Worm (Caenorhabditis elegans) whole organism, L3 larva: ENCODE measurements around the gene T03G11.10.

Experiments used
- R02D3.7 ChIP-seq: fragments of 150-350 bp; optimal IDR thresholded peaks from 2 replicates; lab custom pipeline; 2014; ENCODE audit warnings: missing biosample characterization, missing genetic modification characterization
- ZK546.5 ChIP-seq: sonication (generic microtip); optimal IDR thresholded peaks from 2 replicates; lab custom pipeline; 2017; ENCODE audit warnings: missing biosample characterization, missing genetic modification characterization
- aly-2 ChIP-seq: fragments of 150-350 bp; optimal IDR thresholded peaks from 2 replicates; lab custom pipeline; 2014; ENCODE audit warnings: missing biosample characterization, missing genetic modification characterization
- ama-1 ChIP-seq: fragments of 150-350 bp; optimal IDR thresholded peaks from 2 replicates; lab custom pipeline; 2018
- ceh-16 ChIP-seq: sonication (generic microtip); optimal IDR thresholded peaks from 2 replicates; lab custom pipeline; 2017; ENCODE audit warnings: missing biosample characterization, missing genetic modification characterization
- ceh-28 ChIP-seq: fragments of 150-350 bp; optimal IDR thresholded peaks from 2 replicates; lab custom pipeline; 2014; ENCODE audit warnings: missing biosample characterization, missing genetic modification reagents, missing genetic modification characterization
- ceh-82 ChIP-seq: fragments of 150-350 bp; optimal IDR thresholded peaks from 2 replicates; lab custom pipeline; 2014; ENCODE audit warnings: missing biosample characterization, missing genetic modification characterization
- egl-27 ChIP-seq: sonication (generic microtip); optimal IDR thresholded peaks from 4 replicates; lab custom pipeline; 2017; ENCODE audit warnings: missing biosample characterization, missing genetic modification reagents, missing genetic modification characterization
- egl-5 ChIP-seq: fragments of 150-350 bp; optimal IDR thresholded peaks from 2 replicates; lab custom pipeline; 2017; ENCODE audit warnings: missing biosample characterization, missing genetic modification reagents, missing genetic modification characterization, inconsistent platforms
- elt-2 ChIP-seq: sonication (generic microtip); optimal IDR thresholded peaks from 2 replicates; lab custom pipeline; 2016; ENCODE audit warnings: missing genetic modification reagents, mild to moderate bottlenecking, missing genetic modification characterization, missing compliant biosample characterization
- fkh-10 ChIP-seq: sonication (generic microtip); optimal IDR thresholded peaks from 2 replicates; lab custom pipeline; 2017; ENCODE audit warnings: missing biosample characterization, missing genetic modification reagents, missing genetic modification characterization
- fkh-2 ChIP-seq: fragments of 150-350 bp; optimal IDR thresholded peaks from 2 replicates; lab custom pipeline; 2014; ENCODE audit warnings: missing biosample characterization, missing genetic modification reagents, missing genetic modification characterization
- fos-1 ChIP-seq: fragments of 150-350 bp; optimal IDR thresholded peaks from 2 replicates; lab custom pipeline; 2014; ENCODE audit warnings: missing biosample characterization, missing genetic modification characterization
- hmg-11 ChIP-seq: sonication (generic microtip); optimal IDR thresholded peaks from 2 replicates; lab custom pipeline; 2016; ENCODE audit warnings: missing genetic modification characterization, missing compliant biosample characterization
- jun-1 ChIP-seq: fragments of 150-350 bp; optimal IDR thresholded peaks from 2 replicates; lab custom pipeline; 2014; ENCODE audit warnings: missing biosample characterization, missing genetic modification reagents, missing genetic modification characterization
- lin-15B ChIP-seq: fragments of 150-350 bp; optimal IDR thresholded peaks from 2 replicates; lab custom pipeline; 2014; ENCODE audit warnings: missing biosample characterization, missing genetic modification characterization
- lin-39 ChIP-seq: fragments of 150-350 bp; optimal IDR thresholded peaks from 2 replicates; lab custom pipeline; 2018; ENCODE audit warnings: missing biosample characterization, missing genetic modification reagents, missing genetic modification characterization
- lsy-12 ChIP-seq: sonication (generic microtip); optimal IDR thresholded peaks from 2 replicates; lab custom pipeline; 2016; ENCODE audit warnings: mild to moderate bottlenecking, missing genetic modification characterization, missing compliant biosample characterization
- mdl-1 ChIP-seq: fragments of 150-350 bp; optimal IDR thresholded peaks from 2 replicates; lab custom pipeline; 2014; ENCODE audit warnings: missing biosample characterization, missing genetic modification characterization
- nfya-1 ChIP-seq: sonication (generic microtip); optimal IDR thresholded peaks from 2 replicates; lab custom pipeline; 2017; ENCODE audit warnings: missing genetic modification characterization, mild to moderate bottlenecking, missing compliant biosample characterization, antibody characterized with exemption, moderate library complexity; ENCODE audit not compliant: insufficient read depth
- nhr-11 ChIP-seq: fragments of 150-350 bp; optimal IDR thresholded peaks from 2 replicates; lab custom pipeline; 2014; ENCODE audit warnings: missing biosample characterization, missing genetic modification characterization
- nhr-12 ChIP-seq: fragments of 150-350 bp; optimal IDR thresholded peaks from 2 replicates; lab custom pipeline; 2014; ENCODE audit warnings: missing biosample characterization, missing genetic modification characterization
- nhr-23 ChIP-seq: fragments of 150-350 bp; optimal IDR thresholded peaks from 2 replicates; lab custom pipeline; 2014; ENCODE audit warnings: missing biosample characterization, missing genetic modification reagents, missing genetic modification characterization
- nhr-237 ChIP-seq: fragments of 150-350 bp; optimal IDR thresholded peaks from 2 replicates; lab custom pipeline; 2014; ENCODE audit warnings: missing biosample characterization, missing genetic modification characterization
- nhr-25 ChIP-seq: sonication (generic microtip); optimal IDR thresholded peaks from 2 replicates; lab custom pipeline; 2017; ENCODE audit warnings: missing biosample characterization, missing genetic modification characterization
- nhr-28 ChIP-seq: fragments of 150-350 bp; optimal IDR thresholded peaks from 2 replicates; lab custom pipeline; 2014; ENCODE audit warnings: missing biosample characterization, missing genetic modification characterization
- nhr-43 ChIP-seq: sonication (generic microtip); optimal IDR thresholded peaks from 2 replicates; lab custom pipeline; 2016; ENCODE audit warnings: mild to moderate bottlenecking, missing genetic modification characterization, missing compliant biosample characterization; ENCODE audit not compliant: poor library complexity, severe bottlenecking
- nhr-67 ChIP-seq: fragments of 150-350 bp; optimal IDR thresholded peaks from 2 replicates; lab custom pipeline; 2014; ENCODE audit warnings: missing biosample characterization, missing genetic modification characterization
- nhr-77 ChIP-seq: fragments of 150-350 bp; optimal IDR thresholded peaks from 2 replicates; lab custom pipeline; 2014; ENCODE audit warnings: missing biosample characterization, missing genetic modification characterization
- pha-4 ChIP-seq: fragments of 150-350 bp; optimal IDR thresholded peaks from 2 replicates; lab custom pipeline; 2014; ENCODE audit warnings: missing biosample characterization, missing genetic modification reagents, missing genetic modification characterization
- pqm-1 ChIP-seq: fragments of 150-350 bp; optimal IDR thresholded peaks from 2 replicates; lab custom pipeline; 2017; ENCODE audit warnings: missing biosample characterization, missing genetic modification characterization, inconsistent platforms
- sea-2 ChIP-seq: fragments of 150-350 bp; sonication (generic microtip); optimal IDR thresholded peaks from 4 replicates; lab custom pipeline; 2014; ENCODE audit warnings: missing biosample characterization, missing genetic modification reagents, missing genetic modification characterization
- snpc-4 ChIP-seq: fragments of 150-350 bp; optimal IDR thresholded peaks from 2 replicates; lab custom pipeline; 2014; ENCODE audit warnings: missing biosample characterization, missing genetic modification characterization
- tbx-2 ChIP-seq: sonication (generic microtip); optimal IDR thresholded peaks from 2 replicates; lab custom pipeline; 2016; ENCODE audit warnings: mild to moderate bottlenecking, missing genetic modification characterization, missing compliant biosample characterization
- unc-39 ChIP-seq: sonication (generic microtip); optimal IDR thresholded peaks from 4 replicates; lab custom pipeline; 2017; ENCODE audit warnings: missing biosample characterization, missing genetic modification characterization
- zag-1 ChIP-seq: fragments of 150-350 bp; optimal IDR thresholded peaks from 2 replicates; lab custom pipeline; 2014; ENCODE audit warnings: missing biosample characterization, missing genetic modification characterization
- ztf-11 ChIP-seq: fragments of 150-350 bp; optimal IDR thresholded peaks from 2 replicates; lab custom pipeline; 2014; ENCODE audit warnings: missing biosample characterization, missing genetic modification characterization
- ztf-4 ChIP-seq: fragments of 150-350 bp; optimal IDR thresholded peaks from 2 replicates; lab custom pipeline; 2014; ENCODE audit warnings: missing biosample characterization, missing genetic modification characterization

T03G11.10 gene

ce11 chrX:5213565-5213964 lies 42.6 kb upstream of the T03G11.10 start (continued):
- TF ChIP-seq fkh-10 (GFP tag; lab: Kevin White, UChicago), result no peak
- no peak for TF ChIP-seq R02D3.7 (tag; lab: Kevin White, UChicago)
- TF ChIP-seq nhr-28 (tag; lab: Kevin White, UChicago), result no peak
- no peak for TF ChIP-seq ceh-82 (tag; lab: Kevin White, UChicago)
- TF ChIP-seq unc-39 (tag; lab: Kevin White, UChicago), result no peak
- no peak for TF ChIP-seq egl-5
- TF ChIP-seq nhr-237, result no peak
- no peak for TF ChIP-seq nhr-77 (tag; lab: Kevin White, UChicago)
- TF ChIP-seq snpc-4 (tag; lab: Kevin White, UChicago), result no peak
- TF ChIP-seq ztf-11 (tag; lab: Kevin White, UChicago), result no peak
- TF ChIP-seq, all 47 proteins: peak for 7

DNA sequence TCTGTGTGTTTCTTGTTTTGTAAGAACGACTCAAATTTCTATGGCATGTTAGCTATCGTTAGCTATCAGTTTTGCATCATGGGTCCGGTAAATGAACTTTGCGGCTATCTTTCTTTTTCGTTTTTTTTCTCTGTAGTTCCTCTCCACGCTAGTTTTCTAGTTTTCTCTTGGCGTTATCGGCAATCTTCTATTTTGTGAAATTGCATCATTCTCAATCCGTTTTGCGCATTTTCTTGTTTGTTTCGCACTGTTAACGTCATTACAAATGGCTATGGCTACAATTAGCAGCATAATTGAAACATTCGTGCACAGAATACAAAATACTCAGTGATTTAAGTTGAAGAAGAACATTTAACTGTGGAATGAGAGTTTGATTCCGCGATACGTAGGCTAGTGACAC lies 42.0 kb upstream of the T03G11.10 start:
- TF ChIP-seq lsy-12 (tag; lab: Kevin White, UChicago) (no peak), fkh-2 (tag; lab: Kevin White, UChicago) (no peak), ceh-28 (no peak), fos-1 (no peak), nhr-237 (no peak), ztf-11 (tag; lab: Kevin White, UChicago) (no peak), nhr-28 (tag; lab: Kevin White, UChicago) (no peak), zag-1 (tag; lab: Kevin White, UChicago) (no peak), egl-5 (no peak), lin-15B (tag; lab: Kevin White, UChicago) (no peak), nhr-25 (tag; lab: Kevin White, UChicago) (no peak), hmg-11 (no peak), pha-4 (no peak), ceh-82 (tag; lab: Kevin White, UChicago) (no peak), nhr-43 (tag; lab: Kevin White, UChicago) (no peak), nhr-23 (tag; lab: Kevin White, UChicago) (no peak), unc-39 (tag; lab: Kevin White, UChicago) (no peak), aly-2 (tag; lab: Kevin White, UChicago) (no peak), jun-1 (tag; lab: Kevin White, UChicago) (no peak), sea-2 (GFP tag; lab: Kevin White, UChicago) (no peak)

DNA sequence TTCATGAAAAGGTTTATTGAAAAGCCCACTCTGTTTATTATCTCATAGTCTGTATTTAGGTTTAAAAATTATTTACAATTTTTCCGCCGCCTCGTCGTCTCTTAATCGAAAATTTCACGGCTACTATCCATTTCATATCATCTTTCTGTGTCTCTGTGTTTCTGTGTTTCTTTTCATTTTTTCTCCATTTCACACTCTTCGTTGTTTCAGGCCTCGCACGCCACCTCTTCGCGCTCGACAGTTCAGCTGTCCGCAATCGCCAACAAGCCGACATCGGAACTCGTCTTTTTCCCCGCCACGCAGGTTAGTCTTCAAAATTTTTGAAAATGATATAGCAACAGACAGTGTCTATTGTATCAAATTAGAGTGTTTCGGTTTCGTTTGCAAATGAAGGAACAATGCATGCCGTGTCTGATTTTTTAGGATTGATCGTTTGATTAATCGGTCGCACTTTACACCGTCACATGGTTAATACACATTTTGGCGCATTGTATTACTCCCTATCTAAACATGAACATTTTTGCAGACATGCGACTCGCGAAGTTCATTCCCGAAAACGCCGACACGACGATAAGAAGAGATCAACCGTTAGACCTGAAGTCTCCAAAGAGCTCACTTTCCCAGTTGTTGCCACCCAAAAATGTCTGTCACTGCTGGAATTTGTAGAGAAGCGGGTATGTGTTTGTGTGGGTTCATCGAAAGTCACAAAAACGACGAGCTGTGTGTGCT lies 40.1 kb upstream of the T03G11.10 start:
- no peak for TF ChIP-seq hmg-11
- TF ChIP-seq elt-2 (tag; lab: Kevin White, UChicago), result peak; percentile 66

- no peak for TF ChIP-seq egl-5
- peak; percentile 52 for TF ChIP-seq pha-4
- no peak for TF ChIP-seq nhr-43 (tag; lab: Kevin White, UChicago)
- TF ChIP-seq nfya-1 (tag; lab: Kevin White, UChicago), result peak; percentile 30
- no peak for TF ChIP-seq egl-27 (tag; lab: Kevin White, UChicago)
- peak; percentile 72 for TF ChIP-seq lin-39 (tag; lab: Kevin White, UChicago)
- TF ChIP-seq mdl-1, result no peak
- peak; percentile 13 for TF ChIP-seq fkh-10 (GFP tag; lab: Kevin White, UChicago)
Observed at ce11 chrX:5210524-5210923, 39.5 kb upstream of the T03G11.10 start.

DNA sequence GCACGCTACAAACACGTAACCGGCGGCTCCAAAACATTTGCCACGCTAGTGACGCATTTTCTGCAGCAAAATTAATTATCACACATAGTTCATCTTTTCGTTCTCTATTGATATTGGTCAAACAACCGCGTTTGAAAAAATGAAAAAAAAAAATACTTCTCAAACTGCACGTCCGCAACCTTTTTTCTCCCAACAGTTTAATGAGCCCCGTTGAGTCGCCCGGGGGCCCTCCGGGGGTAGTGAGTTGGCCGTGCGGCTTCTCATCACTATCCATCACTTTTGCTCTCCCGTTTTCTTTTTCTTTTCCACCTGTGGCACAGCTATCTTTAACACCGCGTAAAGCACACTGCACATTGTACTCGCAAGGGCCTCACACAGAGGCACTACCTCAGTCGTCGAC lies 38.4 kb upstream of the T03G11.10 start:
- TF ChIP-seq nhr-237 (no peak), ztf-4 (tag; lab: Kevin White, UChicago) (no peak), egl-5 (no peak), ceh-16 (no peak), ZK546.5 (no peak), fkh-2 (tag; lab: Kevin White, UChicago) (no peak), nhr-67 (tag; lab: Kevin White, UChicago) (no peak), pha-4 (peak; percentile 17), pqm-1 (no peak), lin-39 (tag; lab: Kevin White, UChicago) (peak; percentile 57), nhr-12 (tag; lab: Kevin White, UChicago) (no peak), nfya-1 (tag; lab: Kevin White, UChicago) (no peak), elt-2 (tag; lab: Kevin White, UChicago) (peak; percentile 32), egl-27 (tag; lab: Kevin White, UChicago) (no peak), hmg-11 (no peak), ama-1 (lab: Kevin White, UChicago) (no peak), ceh-28 (no peak), mdl-1 (no peak), tbx-2 (no peak), nhr-11 (tag; lab: Kevin White, UChicago) (no peak)
